Worm (Caenorhabditis elegans) whole organism, L1 larva: ENCODE measurements around the gene eftu-2.

ENCODE experiments used
- aha-1 ChIP-seq: fragments of 150-350 bp; optimal IDR thresholded peaks from 2 replicates; lab custom pipeline; 2014; ENCODE audit warnings: missing biosample characterization, missing genetic modification characterization
- ceh-88 ChIP-seq: fragments of 200-800 bp; sonication (Bioruptor generic); IDR thresholded peaks from 2 replicates; pipeline ENCODE4 v1.3.6; 2022; ENCODE audit warnings: missing genetic modification characterization, missing compliant biosample characterization
- skn-1 ChIP-seq: fragments of 150-350 bp; optimal IDR thresholded peaks from 2 replicates; lab custom pipeline; 2014; ENCODE audit warnings: missing biosample characterization, missing genetic modification characterization

DNA sequence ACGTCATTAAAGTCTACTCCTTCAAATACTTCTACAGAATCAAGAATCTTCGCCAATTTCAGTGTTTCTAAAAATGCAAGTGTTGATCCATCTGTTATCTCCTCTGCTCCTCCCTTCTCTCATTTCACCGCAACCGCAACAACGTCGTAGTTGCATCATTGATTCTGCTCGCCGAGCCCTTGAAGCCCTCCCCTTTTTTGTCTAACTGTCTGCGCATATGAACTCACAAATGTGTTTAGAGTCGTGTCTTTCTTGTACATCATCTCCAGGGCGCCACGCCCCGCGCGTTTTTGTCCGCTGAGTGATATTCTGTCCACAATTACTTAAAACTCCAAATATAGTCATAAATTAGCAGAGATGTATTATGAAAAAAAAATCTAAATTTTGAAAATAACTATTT is 21.4 kb upstream of the eftu-2 start:
- TF ChIP-seq aha-1 (tag; lab: Kevin White, UChicago) (no peak), ceh-88 (GFP tag; lab: Robert Waterston, UW) (no peak), skn-1 (tag; lab: Kevin White, UChicago) (no peak)
